Worm (Caenorhabditis elegans) whole organism, L1 larva: ENCODE data around the gene rpb-6.

Experiments
- C04F5.9 ChIP-seq: sonication (generic microtip); optimal IDR thresholded peaks from 2 replicates; lab custom pipeline; 2016; ENCODE audit warnings: missing genetic modification characterization, missing compliant biosample characterization
- C16A3.4 ChIP-seq: fragments of 150-350 bp; optimal IDR thresholded peaks from 2 replicates; lab custom pipeline; 2014; ENCODE audit warnings: missing biosample characterization, missing genetic modification characterization
- C34B4.2 ChIP-seq: sonication (generic microtip); optimal IDR thresholded peaks from 2 replicates; lab custom pipeline; 2017; ENCODE audit warnings: mild to moderate bottlenecking, missing genetic modification characterization, missing compliant biosample characterization
- F16B12.6 ChIP-seq: fragments of 150-350 bp; optimal IDR thresholded peaks from 2 replicates; lab custom pipeline; 2014; ENCODE audit warnings: missing biosample characterization, missing genetic modification characterization
- ama-1 ChIP-seq: fragments of 150-350 bp; optimal IDR thresholded peaks from 2 replicates; lab custom pipeline; 2014
- ceh-63 ChIP-seq: fragments of 200-800 bp; sonication (Bioruptor generic); optimal IDR thresholded peaks from 2 replicates; lab custom pipeline; 2018; ENCODE audit warnings: mild to moderate bottlenecking, missing genetic modification characterization, missing compliant biosample characterization
- ceh-90 ChIP-seq: sonication (generic microtip); optimal IDR thresholded peaks from 2 replicates; lab custom pipeline; 2016; ENCODE audit warnings: missing genetic modification characterization, missing compliant biosample characterization
- ces-1 ChIP-seq: fragments of 150-350 bp; optimal IDR thresholded peaks from 2 replicates; lab custom pipeline; 2014; ENCODE audit warnings: missing biosample characterization, missing genetic modification reagents, missing genetic modification characterization
- dpl-1 ChIP-seq, 3 experiments: fragments of 150-350 bp in 2 of 3; sonication (generic microtip) in 1 of 3; optimal IDR thresholded peaks; 2 replicates each; lab custom pipeline; 2014 to 2017; ENCODE audit warnings: missing biosample characterization in 3 of 3, missing genetic modification characterization in 3 of 3, missing genetic modification reagents in 3 of 3
- dsc-1 ChIP-seq: sonication (generic microtip); optimal IDR thresholded peaks from 2 replicates; lab custom pipeline; 2016; ENCODE audit warnings: mild to moderate bottlenecking, missing genetic modification characterization, missing compliant biosample characterization
- efl-1 ChIP-seq, 4 experiments: fragments of 150-350 bp; optimal IDR thresholded peaks in 3 of 4; peaks in 1 of 4; 1 replicate in 1 of 4; 2 replicates in 3 of 4; lab custom pipeline; 2014; ENCODE audit warnings: missing biosample characterization in 2 of 4, missing genetic modification characterization in 2 of 4, missing genetic modification reagents in 2 of 4
- egl-13 ChIP-seq: sonication (generic microtip); optimal IDR thresholded peaks from 2 replicates; lab custom pipeline; 2016; ENCODE audit warnings: missing genotype, missing genetic modification reagents, missing genetic modification characterization, missing compliant biosample characterization
- egl-27 ChIP-seq, 2 experiments: fragments of 150-350 bp in 1 of 2; sonication (generic microtip); optimal IDR thresholded peaks; 3 replicates each; lab custom pipeline; 2017 to 2018; ENCODE audit warnings: missing biosample characterization in 2 of 2, missing genetic modification characterization in 2 of 2, missing genetic modification reagents in 2 of 2
- elt-3 ChIP-seq, 6 experiments: fragments of 150-350 bp in 1 of 6; sonication (generic microtip); optimal IDR thresholded peaks; 2 replicates each; lab custom pipeline; 2017 to 2018; ENCODE audit warnings: missing biosample characterization in 6 of 6, missing genetic modification characterization in 6 of 6, inconsistent platforms in 1 of 6
- ets-5 ChIP-seq: fragments of 200-800 bp; sonication (Bioruptor generic); IDR thresholded peaks from 2 replicates; pipeline ENCODE4 v1.3.6; 2022; ENCODE audit warnings: missing genetic modification characterization, missing compliant biosample characterization
- fkh-10 ChIP-seq: sonication (generic microtip); optimal IDR thresholded peaks from 2 replicates; lab custom pipeline; 2017; ENCODE audit warnings: missing biosample characterization, missing genetic modification reagents, missing genetic modification characterization
- fkh-4 ChIP-seq: sonication (generic microtip); optimal IDR thresholded peaks from 2 replicates; lab custom pipeline; 2016; ENCODE audit warnings: missing compliant biosample characterization, missing genetic modification characterization, borderline replicate concordance
- fos-1 ChIP-seq: fragments of 150-350 bp; optimal IDR thresholded peaks from 2 replicates; lab custom pipeline; 2014; ENCODE audit warnings: missing biosample characterization, missing genetic modification characterization
- hlh-17 ChIP-seq: fragments of 200-800 bp; sonication (Bioruptor generic); optimal IDR thresholded peaks from 2 replicates; lab custom pipeline; 2018; ENCODE audit warnings: missing genetic modification characterization, mild to moderate bottlenecking, missing compliant biosample characterization, moderate library complexity, borderline replicate concordance
- isw-1 ChIP-seq: fragments of 200-800 bp; sonication (Bioruptor generic); IDR thresholded peaks from 2 replicates; pipeline ENCODE4 v1.3.6; 2022; ENCODE audit warnings: missing genetic modification characterization, missing compliant biosample characterization
- lin-13 ChIP-seq: fragments of 150-350 bp; optimal IDR thresholded peaks from 2 replicates; lab custom pipeline; 2014; ENCODE audit warnings: missing biosample characterization, missing genetic modification reagents, missing genetic modification characterization
- lin-14 ChIP-seq: fragments of 200-800 bp; sonication (Bioruptor generic); optimal IDR thresholded peaks from 2 replicates; lab custom pipeline; 2018; ENCODE audit warnings: mild to moderate bottlenecking, missing genetic modification characterization, moderate library complexity, missing compliant biosample characterization
- mdl-1 ChIP-seq, 2 experiments: fragments of 150-350 bp; optimal IDR thresholded peaks; 2 replicates each; lab custom pipeline; 2014 to 2017; ENCODE audit warnings: missing biosample characterization in 2 of 2, missing genetic modification characterization in 2 of 2, inconsistent platforms in 1 of 2
- mef-2 ChIP-seq: fragments of 150-350 bp; optimal IDR thresholded peaks from 2 replicates; lab custom pipeline; 2014; ENCODE audit warnings: missing biosample characterization, missing genetic modification characterization
- mep-1 ChIP-seq: fragments of 150-350 bp; optimal IDR thresholded peaks from 2 replicates; lab custom pipeline; 2014; ENCODE audit warnings: missing biosample characterization, missing genetic modification characterization
- nhr-12 ChIP-seq: sonication (generic microtip); optimal IDR thresholded peaks from 2 replicates; lab custom pipeline; 2017; ENCODE audit warnings: missing biosample characterization, missing genetic modification characterization
- nhr-19 ChIP-seq: fragments of 200-800 bp; sonication (Bioruptor generic); conservative IDR thresholded peaks from 2 replicates; pipeline ENCODE4 v1.3.6; 2022; ENCODE audit warnings: missing genetic modification characterization, missing compliant biosample characterization
- nhr-20 ChIP-seq: sonication (generic microtip); optimal IDR thresholded peaks from 2 replicates; lab custom pipeline; 2016; ENCODE audit warnings: mild to moderate bottlenecking, missing genetic modification characterization, missing compliant biosample characterization
- nhr-28 ChIP-seq: fragments of 150-350 bp; optimal IDR thresholded peaks from 2 replicates; lab custom pipeline; 2014; ENCODE audit warnings: missing biosample characterization, missing genetic modification characterization
- nhr-47 ChIP-seq: sonication (generic microtip); optimal IDR thresholded peaks from 2 replicates; lab custom pipeline; 2016; ENCODE audit warnings: mild to moderate bottlenecking, missing genetic modification characterization, moderate library complexity, missing compliant biosample characterization
- nhr-71 ChIP-seq: sonication (generic microtip); optimal IDR thresholded peaks from 2 replicates; lab custom pipeline; 2016; ENCODE audit warnings: mild to moderate bottlenecking, missing genetic modification characterization, moderate library complexity, missing compliant biosample characterization
- nhr-84 ChIP-seq: sonication (generic microtip); optimal IDR thresholded peaks from 2 replicates; lab custom pipeline; 2017; ENCODE audit warnings: missing biosample characterization, missing genetic modification characterization
- nhr-85 ChIP-seq: sonication (generic microtip); peaks from one replicate; lab custom pipeline; 2016; ENCODE audit warnings: missing genetic modification characterization, inconsistent platforms, missing compliant biosample characterization
- pag-3 ChIP-seq: sonication (generic microtip); optimal IDR thresholded peaks from 2 replicates; lab custom pipeline; 2017; ENCODE audit warnings: missing genetic modification characterization, mild to moderate bottlenecking, missing compliant biosample characterization, antibody characterized with exemption, borderline replicate concordance; ENCODE audit not compliant: insufficient read depth
- skn-1 ChIP-seq: fragments of 150-350 bp; optimal IDR thresholded peaks from 2 replicates; lab custom pipeline; 2014; ENCODE audit warnings: missing biosample characterization, missing genetic modification characterization
- snu-23 ChIP-seq: sonication (generic microtip); optimal IDR thresholded peaks from 2 replicates; lab custom pipeline; 2016; ENCODE audit warnings: missing genetic modification characterization, missing compliant biosample characterization
- sptf-1 ChIP-seq: fragments of 150-350 bp; optimal IDR thresholded peaks from 2 replicates; lab custom pipeline; 2014; ENCODE audit warnings: missing biosample characterization, missing genetic modification characterization
- sup-37 ChIP-seq: fragments of 200-800 bp; sonication (Bioruptor generic); optimal IDR thresholded peaks from 2 replicates; lab custom pipeline; 2018; ENCODE audit warnings: mild to moderate bottlenecking, missing genetic modification characterization, missing compliant biosample characterization
- swsn-7 ChIP-seq: sonication (generic microtip); optimal IDR thresholded peaks from 2 replicates; lab custom pipeline; 2016; ENCODE audit warnings: missing genetic modification characterization, missing compliant biosample characterization
- tbx-2 ChIP-seq: sonication (generic microtip); optimal IDR thresholded peaks from 2 replicates; lab custom pipeline; 2016; ENCODE audit warnings: missing genetic modification characterization, missing compliant biosample characterization
- tlp-1 ChIP-seq: fragments of 150-350 bp; optimal IDR thresholded peaks from 2 replicates; lab custom pipeline; 2014; ENCODE audit warnings: missing biosample characterization, missing genetic modification characterization
- unc-130 ChIP-seq: fragments of 150-350 bp; optimal IDR thresholded peaks from 2 replicates; lab custom pipeline; 2017; ENCODE audit warnings: missing biosample characterization, missing genetic modification characterization, inconsistent platforms
- unc-86 ChIP-seq: sonication (generic microtip); optimal IDR thresholded peaks from 2 replicates; lab custom pipeline; 2016; ENCODE audit warnings: missing genetic modification characterization, missing compliant biosample characterization
- unc-98 ChIP-seq: fragments of 200-800 bp; sonication (Bioruptor generic); IDR thresholded peaks from 2 replicates; pipeline ENCODE4 v1.3.6; 2022; ENCODE audit warnings: missing genetic modification characterization, missing compliant biosample characterization
- vab-15 ChIP-seq: sonication (generic microtip); optimal IDR thresholded peaks from 2 replicates; lab custom pipeline; 2017; ENCODE audit warnings: missing genotype, mild to moderate bottlenecking, missing genetic modification characterization, missing compliant biosample characterization
- xbp-1 ChIP-seq: sonication (generic microtip); optimal IDR thresholded peaks from 2 replicates; lab custom pipeline; 2016; ENCODE audit warnings: missing genetic modification characterization, missing compliant biosample characterization
- ztf-11 ChIP-seq, 2 experiments: sonication (generic microtip); optimal IDR thresholded peaks; 2 replicates each; lab custom pipeline; 2016 to 2017; ENCODE audit warnings: missing genetic modification characterization in 2 of 2, missing biosample characterization in 1 of 2, missing compliant biosample characterization in 1 of 2

Gene rpb-6

ce11 chrII:10554046-10554399 is 25.2 kb upstream of the rpb-6 start (continued):
- TF ChIP-seq hlh-17 (GFP tag; lab: Kevin White, UChicago): no peak
- no peak for TF ChIP-seq nhr-20
- no peak for TF ChIP-seq nhr-28 (tag; lab: Kevin White, UChicago)
- TF ChIP-seq sup-37 (GFP tag; lab: Kevin White, UChicago): no peak
- TF ChIP-seq ets-5 (GFP tag; lab: Robert Waterston, UW): no peak
- TF ChIP-seq isw-1: no peak
- no peak for TF ChIP-seq ces-1 (GFP tag; lab: Kevin White, UChicago)
- peak; percentile 1 for TF ChIP-seq lin-14 (GFP tag; lab: Kevin White, UChicago)
- peak; percentile 21 for TF ChIP-seq nhr-71 (tag; lab: Kevin White, UChicago)
- no peak for TF ChIP-seq mdl-1 (tag; optimal IDR thresholded peaks at IDR 0.05; lab: Kevin White, UChicago)
- no peak for TF ChIP-seq unc-130
- TF ChIP-seq unc-98: no peak
- no peak for TF ChIP-seq elt-3 (tag; optimal IDR thresholded peaks at IDR 0.05; lab: Kevin White, UChicago)
- TF ChIP-seq ztf-11 (tag; optimal IDR thresholded peaks at IDR 0.05; lab: Kevin White, UChicago): peak in 1 of 2 experiments; percentile 79
- peak; percentile 39 for TF ChIP-seq snu-23 (GFP tag; lab: Kevin White, UChicago)
- peak; percentile 11 for TF ChIP-seq nhr-47
- no peak for TF ChIP-seq fos-1 (tag; lab: Kevin White, UChicago)
- TF ChIP-seq efl-1 (optimal IDR thresholded peaks at IDR 0.05; lab: Kevin White, UChicago): no peak
- TF ChIP-seq efl-1 (GFP tag; optimal IDR thresholded peaks at IDR 0.05 in 1 of 2; lab: Kevin White, UChicago): peak in 1 of 2 experiments; percentile 2
- TF ChIP-seq nhr-84 (tag; lab: Kevin White, UChicago): no peak
- no peak for TF ChIP-seq fkh-4 (tag; lab: Kevin White, UChicago)
- TF ChIP-seq swsn-7 (tag; lab: Kevin White, UChicago): peak; percentile 9
- no peak for TF ChIP-seq vab-15 (tag; lab: Kevin White, UChicago)
- no peak for TF ChIP-seq nhr-19
- TF ChIP-seq nhr-12 (tag; lab: Kevin White, UChicago): no peak
- TF ChIP-seq tbx-2 (tag; lab: Kevin White, UChicago): no peak
- TF ChIP-seq egl-27 (tag; optimal IDR thresholded peaks at IDR 0.05; lab: Kevin White, UChicago): no peak
- no peak for TF ChIP-seq egl-13 (tag; lab: Kevin White, UChicago)
- TF ChIP-seq pag-3 (tag; lab: Kevin White, UChicago): no peak
- no peak for TF ChIP-seq C34B4.2 (tag; lab: Kevin White, UChicago)

ce11 chrII:10554972-10555371 is 24.2 kb upstream of the rpb-6 start, which contains the start of gene mnk-1:
TSS of gene mnk-1 (minus strand) at chrII:10555044.
- TF ChIP-seq C16A3.4 (tag; lab: Kevin White, UChicago) (no peak), ztf-11 (tag; optimal IDR thresholded peaks at IDR 0.05; lab: Kevin White, UChicago) (peak in 1 of 2 experiments; percentile 39)

- TF ChIP-seq skn-1 (peak; percentile 57), ces-1 (GFP tag; lab: Kevin White, UChicago) (no peak), lin-13 (GFP tag; lab: Kevin White, UChicago) (peak; percentile 45), sptf-1 (tag; lab: Kevin White, UChicago) (no peak), fos-1 (tag; lab: Kevin White, UChicago) (no peak), C34B4.2 (tag; lab: Kevin White, UChicago) (no peak), elt-3 (tag; optimal IDR thresholded peaks at IDR 0.05; lab: Kevin White, UChicago) (peak in 2 of 6 experiments; percentile 37 to 61), ceh-90 (tag; lab: Kevin White, UChicago) (no peak), C04F5.9 (tag; lab: Kevin White, UChicago) (no peak), tlp-1 (no peak), isw-1 (no peak), nhr-12 (tag; lab: Kevin White, UChicago) (no peak), fkh-10 (no peak), nhr-85 (tag; lab: Kevin White, UChicago) (peak; percentile 97), sup-37 (GFP tag; lab: Kevin White, UChicago) (no peak), F16B12.6 (tag; lab: Kevin White, UChicago) (peak; percentile 5), mef-2 (tag; lab: Kevin White, UChicago) (no peak), nhr-71 (tag; lab: Kevin White, UChicago) (peak; percentile 92), unc-86 (tag; lab: Kevin White, UChicago) (no peak), ceh-63 (GFP tag; lab: Kevin White, UChicago) (no peak), ama-1 (lab: Kevin White, UChicago) (peak; percentile 64), mep-1 (peak; percentile 81), dsc-1 (tag; lab: Kevin White, UChicago) (peak; percentile 37), nhr-20 (peak; percentile 80), dpl-1 (GFP tag; optimal IDR thresholded peaks at IDR 0.05; lab: Kevin White, UChicago) (peak; percentile 16 to 47 (median 18)), xbp-1 (tag; lab: Kevin White, UChicago) (peak; percentile 55), unc-130 (peak; percentile 65)
These were observed 23.6 kb upstream of the rpb-6 start for ce11 chrII:10555484-10556075.
